Worm (Caenorhabditis elegans) whole organism, early embryonic: ENCODE measurements around the gene mrps-34.

Source experiments
- F13C5.2 ChIP-seq: sonication (generic microtip); optimal IDR thresholded peaks from 2 replicates; lab custom pipeline; 2017; ENCODE audit warnings: mild to moderate bottlenecking, missing genetic modification characterization, inconsistent platforms, missing compliant biosample characterization
- ama-1 ChIP-seq: fragments of 150-350 bp; optimal IDR thresholded peaks from 2 replicates; lab custom pipeline; 2014
- ets-7 ChIP-seq: sonication (generic microtip); optimal IDR thresholded peaks from 2 replicates; lab custom pipeline; 2016; ENCODE audit warnings: missing genotype, missing genetic modification characterization, missing compliant biosample characterization
- hnd-1 ChIP-seq: sonication (generic microtip); optimal IDR thresholded peaks from 2 replicates; lab custom pipeline; 2016; ENCODE audit warnings: missing genetic modification characterization, missing compliant biosample characterization
- scrt-1 ChIP-seq: fragments of 200-800 bp; sonication (Bioruptor generic); IDR thresholded peaks from 2 replicates; pipeline ENCODE4 v1.3.6; 2022; ENCODE audit warnings: missing genetic modification characterization, missing compliant biosample characterization

ce11 chrIII:4568455-4568854 lies 26.2 kb upstream of the mrps-34 start, which contains the start of gene idhg-1:
- TF ChIP-seq hnd-1 (peak; percentile 87), F13C5.2 (tag; lab: Kevin White, UChicago) (peak; percentile 88), ets-7 (tag; lab: Kevin White, UChicago) (peak; percentile 96), ama-1 (lab: Kevin White, UChicago) (no peak), scrt-1 (GFP tag; lab: Robert Waterston, UW) (peak; percentile 93)
